Fruit fly (Drosophila melanogaster) whole organism, wandering third instar larva: ENCODE measurements around the gene EndoGI.
A peak's percentile ranks its signal among the peaks of the same experiment; 100 is the strongest.

Source experiments
- CrebA ChIP-seq: fragments of 200-800 bp; sonication (Bioruptor generic); optimal IDR thresholded peaks from 2 replicates; lab custom pipeline; 2016; ENCODE audit warnings: missing biosample characterization, mild to moderate bottlenecking, missing genetic modification characterization, borderline replicate concordance
- HLH106 ChIP-seq: fragments of 200-800 bp; optimal IDR thresholded peaks from 3 replicates; lab custom pipeline; 2019; ENCODE audit warnings: missing biosample characterization, mild to moderate bottlenecking, missing genetic modification characterization, moderate library complexity
- Hr83 ChIP-seq: fragments of 200-300 bp; sonication (Bioruptor generic); optimal IDR thresholded peaks from 2 replicates; lab custom pipeline; 2016; ENCODE audit warnings: missing biosample characterization, mild to moderate bottlenecking, missing genetic modification characterization, moderate library complexity; ENCODE audit not compliant: poor library complexity, severe bottlenecking
- Myc ChIP-seq: fragments of >200 bp; optimal IDR thresholded peaks from 2 replicates; lab custom pipeline; 2017
- N ChIP-seq: fragments of >200 bp; optimal IDR thresholded peaks from 2 replicates; lab custom pipeline; 2018; ENCODE audit warnings: missing biosample characterization, missing external identifiers, missing genetic modification characterization
- OdsH ChIP-seq: fragments of 200-800 bp; sonication (Bioruptor generic); optimal IDR thresholded peaks from 2 replicates; lab custom pipeline; 2016; ENCODE audit warnings: missing biosample characterization, mild to moderate bottlenecking, missing genetic modification characterization
- br ChIP-seq: fragments of 200-800 bp; sonication (Bioruptor generic); optimal IDR thresholded peaks from 2 replicates; lab custom pipeline; 2016; ENCODE audit warnings: missing biosample characterization, missing genetic modification characterization
- dl ChIP-seq, 2 experiments: fragments of 175-275, 200-275 bp in 1 of 2; fragments of 200-275 bp in 1 of 2; sonication (Bioruptor generic); optimal IDR thresholded peaks; lab custom pipeline; 2018; ENCODE audit warnings: mild to moderate bottlenecking in 2 of 2, missing biosample characterization in 2 of 2, missing genetic modification characterization in 2 of 2, moderate library complexity in 2 of 2; ENCODE audit not compliant: partially characterized antibody in 2 of 2, insufficient read depth in 1 of 2
- h ChIP-seq: fragments of 200-800 bp; sonication (Bioruptor generic); optimal IDR thresholded peaks from 3 replicates; lab custom pipeline; 2016; ENCODE audit warnings: missing biosample characterization, mild to moderate bottlenecking, missing genetic modification characterization
- jim ChIP-seq: fragments of 175-275, 200-325 bp; sonication (Bioruptor generic); optimal IDR thresholded peaks from 2 replicates; lab custom pipeline; 2016; ENCODE audit warnings: missing biosample characterization, mild to moderate bottlenecking, missing genetic modification characterization
- lola ChIP-seq: fragments of >200 bp; optimal IDR thresholded peaks from 2 replicates; lab custom pipeline; 2017; ENCODE audit warnings: missing biosample characterization, missing genetic modification characterization
- pan ChIP-seq: fragments of >200 bp; optimal IDR thresholded peaks from 2 replicates; lab custom pipeline; 2017
- tai ChIP-seq: sonication (Bioruptor generic); optimal IDR thresholded peaks from 2 replicates; lab custom pipeline; 2016; ENCODE audit warnings: missing biosample characterization, missing genetic modification characterization
- usp ChIP-seq: fragments of >200 bp; optimal IDR thresholded peaks from 2 replicates; lab custom pipeline; 2017; ENCODE audit warnings: missing biosample characterization, missing genetic modification characterization

dm6 chr2L:16270667-16271485 is 13.4 kb downstream of the EndoGI start:
- no peak for TF ChIP-seq CrebA (GFP tag; lab: Kevin White, UChicago)
- TF ChIP-seq N (GFP tag; lab: Kevin White, UChicago): no peak
- peak; percentile 61 for TF ChIP-seq OdsH (GFP tag; lab: Kevin White, UChicago)
- TF ChIP-seq usp: no peak
- no peak for TF ChIP-seq jim
- TF ChIP-seq h (GFP tag; lab: Kevin White, UChicago): peak; percentile 75
- TF ChIP-seq br (GFP tag; lab: Kevin White, UChicago): peak; percentile 76
- no peak for TF ChIP-seq lola (GFP tag; lab: Kevin White, UChicago)
- peak; percentile 76 for TF ChIP-seq HLH106 (tag; lab: Kevin White, UChicago)
- no peak for TF ChIP-seq tai (GFP tag; lab: Kevin White, UChicago)
- TF ChIP-seq Hr83 (GFP tag; lab: Kevin White, UChicago): peak; percentile 11
- TF ChIP-seq Myc (lab: Kevin White, UChicago): no peak
- no peak for TF ChIP-seq pan (lab: Kevin White, UChicago)
- no peak for TF ChIP-seq dl (GFP tag; optimal IDR thresholded peaks at IDR 0.05; lab: Kevin White, UChicago; ENCODE audit: insufficient read depth in 1 of 2, partially characterized antibody in 2 of 2)
